Fruit fly (Drosophila melanogaster): ENCODE measurements around the gene CG9119.

dm6 chr3L:1208206-1208605 lies 3.6 kb upstream of the CG9119 start:
- TF ChIP-seq CG2875 (GFP tag; optimal IDR thresholded peaks at IDR 0.05) (no peak), Doc3 (GFP tag; IDR thresholded peaks at IDR 0.05; ENCODE audit: partially characterized antibody) (no peak), Dll (GFP tag; IDR thresholded peaks at IDR 0.05; ENCODE audit: partially characterized antibody) (no peak), sim (GFP tag; IDR thresholded peaks at IDR 0.05) (no peak), Dfd (GFP tag; optimal IDR thresholded peaks at IDR 0.05) (no peak), Dad (GFP tag; optimal IDR thresholded peaks at IDR 0.05) (no peak), pb (GFP tag; optimal IDR thresholded peaks at IDR 0.05) (no peak), HLH3B (GFP tag; IDR thresholded peaks at IDR 0.05) (no peak), CG3065 (GFP tag; optimal IDR thresholded peaks at IDR 0.05) (no peak), CG3838 (GFP tag; optimal IDR thresholded peaks at IDR 0.05) (no peak), CG6765 (GFP tag; optimal IDR thresholded peaks at IDR 0.05) (no peak), CG8089 (GFP tag; optimal IDR thresholded peaks at IDR 0.05) (no peak), CG10654 (GFP tag; optimal IDR thresholded peaks at IDR 0.05) (no peak)
